Worm (Caenorhabditis elegans) whole organism, young adult: ENCODE results near the gene sri-25.

ENCODE experiments used
- B0019.2 ChIP-seq: fragments of 200-800 bp; sonication (Bioruptor generic); conservative IDR thresholded peaks from 2 replicates; pipeline ENCODE4 v1.3.6; 2022; ENCODE audit warnings: missing genetic modification reagents, missing genetic modification characterization, missing compliant biosample characterization
- B0261.1 ChIP-seq: sonication (generic microtip); optimal IDR thresholded peaks from 2 replicates; lab custom pipeline; 2016; ENCODE audit warnings: mild to moderate bottlenecking, missing genetic modification characterization, moderate library complexity, missing compliant biosample characterization
- B0336.3 ChIP-seq: fragments of 200-800 bp; sonication (Bioruptor generic); IDR thresholded peaks from 2 replicates; pipeline ENCODE4 v1.3.6; 2022; ENCODE audit warnings: missing genetic modification characterization, missing compliant biosample characterization
- C06A6.2 ChIP-seq: fragments of 200-800 bp; sonication (Bioruptor generic); conservative IDR thresholded peaks from 2 replicates; pipeline ENCODE4 v1.3.6; 2022; ENCODE audit warnings: missing genetic modification characterization, missing compliant biosample characterization
- D2030.7 ChIP-seq: fragments of 200-800 bp; sonication (Bioruptor generic); IDR thresholded peaks from 2 replicates; pipeline ENCODE4 v1.3.6; 2022; ENCODE audit warnings: missing genetic modification reagents, missing genetic modification characterization, missing compliant biosample characterization
- F23B12.7 ChIP-seq: sonication (generic microtip); optimal IDR thresholded peaks from 2 replicates; lab custom pipeline; 2017; ENCODE audit warnings: missing genetic modification characterization, mild to moderate bottlenecking, missing compliant biosample characterization, antibody characterized with exemption, moderate library complexity; ENCODE audit not compliant: insufficient read depth
- F37B4.10 ChIP-seq: fragments of 200-800 bp; sonication (Bioruptor generic); IDR thresholded peaks from 2 replicates; pipeline ENCODE4 v1.3.6; 2022; ENCODE audit warnings: missing genetic modification characterization, missing compliant biosample characterization
- F39B2.1 ChIP-seq: fragments of 200-800 bp; sonication (Bioruptor generic); IDR thresholded peaks from 2 replicates; pipeline ENCODE4 v1.3.6; 2022; ENCODE audit warnings: missing genetic modification reagents, missing genetic modification characterization, missing compliant biosample characterization
- F57A8.1 ChIP-seq: fragments of 200-800 bp; sonication (Bioruptor generic); optimal IDR thresholded peaks from 2 replicates; lab custom pipeline; 2018; ENCODE audit warnings: mild to moderate bottlenecking, missing genetic modification characterization, moderate library complexity, missing compliant biosample characterization
- F57C9.4 ChIP-seq: sonication (generic microtip); optimal IDR thresholded peaks from 2 replicates; lab custom pipeline; 2017; ENCODE audit warnings: mild to moderate bottlenecking, missing genetic modification characterization, missing compliant biosample characterization
- K11D2.4 ChIP-seq: fragments of 200-800 bp; sonication (Bioruptor generic); IDR thresholded peaks from 2 replicates; pipeline ENCODE4 v1.3.6; 2022; ENCODE audit warnings: missing genetic modification reagents, missing genetic modification characterization, missing compliant biosample characterization
- Y53F4B.3 ChIP-seq: fragments of 200-800 bp; sonication (Bioruptor generic); IDR thresholded peaks from 2 replicates; pipeline ENCODE4 v1.3.6; 2022; ENCODE audit warnings: missing genetic modification reagents, missing genetic modification characterization, missing compliant biosample characterization
- Y95B8A.8 ChIP-seq: fragments of 200-800 bp; sonication (Bioruptor generic); IDR thresholded peaks from 2 replicates; pipeline ENCODE4 v1.3.6; 2022; ENCODE audit warnings: missing genetic modification reagents, missing genetic modification characterization, missing compliant biosample characterization
- akir-1 ChIP-seq: fragments of 200-800 bp; sonication (Bioruptor generic); optimal IDR thresholded peaks from 2 replicates; lab custom pipeline; 2018; ENCODE audit warnings: mild to moderate bottlenecking, missing genetic modification characterization, moderate library complexity, missing compliant biosample characterization
- ama-1 ChIP-seq, 3 experiments: fragments of 150-350 bp in 1 of 3; sonication (generic microtip) in 2 of 3; optimal IDR thresholded peaks; 2 replicates each; lab custom pipeline; 2014 to 2018; ENCODE audit warnings: missing biosample characterization in 2 of 3, missing genetic modification characterization in 2 of 3, missing genetic modification reagents in 2 of 3
- atf-7 ChIP-seq: sonication (generic microtip); optimal IDR thresholded peaks from 2 replicates; lab custom pipeline; 2017; ENCODE audit warnings: mild to moderate bottlenecking, missing genetic modification characterization, missing compliant biosample characterization
- athp-1 ChIP-seq: sonication (generic microtip); optimal IDR thresholded peaks from 2 replicates; lab custom pipeline; 2017; ENCODE audit warnings: mild to moderate bottlenecking, missing genetic modification characterization, missing compliant biosample characterization
- cebp-1 ChIP-seq, 2 experiments: fragments of 200-800 bp in 1 of 2; sonication (Bioruptor generic) in 1 of 2; sonication (generic microtip) in 1 of 2; IDR thresholded peaks in 1 of 2; optimal IDR thresholded peaks in 1 of 2; 2 replicates each; pipeline versions ENCODE4 v1.3.6 to Lab custom; 2017 to 2022; ENCODE audit warnings: missing compliant biosample characterization in 2 of 2, missing genetic modification characterization in 2 of 2, mild to moderate bottlenecking in 1 of 2, missing genetic modification reagents in 1 of 2, moderate library complexity in 1 of 2
- ceh-27 ChIP-seq: fragments of 200-800 bp; sonication (Bioruptor generic); optimal IDR thresholded peaks from 2 replicates; lab custom pipeline; 2018; ENCODE audit warnings: mild to moderate bottlenecking, missing genetic modification characterization, moderate library complexity, missing compliant biosample characterization
- die-1 ChIP-seq: sonication (generic microtip); optimal IDR thresholded peaks from 2 replicates; lab custom pipeline; 2016; ENCODE audit warnings: missing genotype, mild to moderate bottlenecking, missing genetic modification characterization, missing compliant biosample characterization
- dpff-1 ChIP-seq: sonication (generic microtip); optimal IDR thresholded peaks from 2 replicates; lab custom pipeline; 2017; ENCODE audit warnings: mild to moderate bottlenecking, missing genetic modification characterization, missing compliant biosample characterization
- efl-1 ChIP-seq: fragments of 150-350 bp; optimal IDR thresholded peaks from 2 replicates; lab custom pipeline; 2014; ENCODE audit warnings: missing biosample characterization, missing genetic modification reagents, missing genetic modification characterization
- ets-4 ChIP-seq: fragments of 200-800 bp; sonication (Bioruptor generic); optimal IDR thresholded peaks from 2 replicates; lab custom pipeline; 2018; ENCODE audit warnings: mild to moderate bottlenecking, missing genetic modification characterization, missing compliant biosample characterization
- fkh-3 ChIP-seq: sonication (generic microtip); optimal IDR thresholded peaks from 2 replicates; lab custom pipeline; 2016; ENCODE audit warnings: mild to moderate bottlenecking, missing genetic modification characterization, missing compliant biosample characterization
- gei-17 ChIP-seq: fragments of 200-800 bp; sonication (Bioruptor generic); optimal IDR thresholded peaks from 2 replicates; lab custom pipeline; 2018; ENCODE audit warnings: mild to moderate bottlenecking, missing genetic modification characterization, missing compliant biosample characterization
- lag-1 ChIP-seq: fragments of 200-800 bp; sonication (Bioruptor generic); IDR thresholded peaks from 2 replicates; pipeline ENCODE4 v1.3.6; 2022; ENCODE audit warnings: missing genetic modification reagents, missing genetic modification characterization, missing compliant biosample characterization
- lsy-27 ChIP-seq: sonication (generic microtip); optimal IDR thresholded peaks from 2 replicates; lab custom pipeline; 2017; ENCODE audit warnings: missing genetic modification characterization, mild to moderate bottlenecking, missing compliant biosample characterization, antibody characterized with exemption, missing genotype, borderline replicate concordance; ENCODE audit not compliant: insufficient read depth
- madf-3 ChIP-seq: fragments of 200-800 bp; sonication (Bioruptor generic); IDR thresholded peaks from 2 replicates; pipeline ENCODE4 v1.3.6; 2022; ENCODE audit warnings: missing genetic modification reagents, missing genetic modification characterization, missing compliant biosample characterization
- madf-8 ChIP-seq: fragments of 200-800 bp; sonication (Bioruptor generic); conservative IDR thresholded peaks from 2 replicates; pipeline ENCODE4 v1.3.6; 2022; ENCODE audit warnings: missing genetic modification reagents, missing genetic modification characterization, missing compliant biosample characterization
- mcd-1 ChIP-seq: fragments of 200-800 bp; sonication (Bioruptor generic); IDR thresholded peaks from 2 replicates; pipeline ENCODE4 v1.3.6; 2022; ENCODE audit warnings: missing genetic modification reagents, missing genetic modification characterization, missing compliant biosample characterization
- mxl-1 ChIP-seq: sonication (generic microtip); optimal IDR thresholded peaks from 2 replicates; lab custom pipeline; 2016; ENCODE audit warnings: missing genetic modification characterization, missing compliant biosample characterization
- nfya-2 ChIP-seq: fragments of 200-800 bp; sonication (Bioruptor generic); IDR thresholded peaks from 2 replicates; pipeline ENCODE4 v1.3.6; 2022; ENCODE audit warnings: missing genetic modification reagents, missing genetic modification characterization, missing compliant biosample characterization
- nfyb-1 ChIP-seq: fragments of 200-800 bp; sonication (Bioruptor generic); IDR thresholded peaks from 2 replicates; pipeline ENCODE4 v1.3.6; 2022; ENCODE audit warnings: missing genetic modification reagents, missing genetic modification characterization, missing compliant biosample characterization
- nhr-27 ChIP-seq: fragments of 200-800 bp; sonication (Bioruptor generic); optimal IDR thresholded peaks from 2 replicates; lab custom pipeline; 2018; ENCODE audit warnings: mild to moderate bottlenecking, missing genetic modification characterization, moderate library complexity, missing compliant biosample characterization
- nhr-90 ChIP-seq: sonication (generic microtip); optimal IDR thresholded peaks from 2 replicates; lab custom pipeline; 2016; ENCODE audit warnings: missing genotype, mild to moderate bottlenecking, missing genetic modification characterization, missing compliant biosample characterization
- snpc-1.1 ChIP-seq: sonication (generic microtip); optimal IDR thresholded peaks from 2 replicates; lab custom pipeline; 2017; ENCODE audit warnings: missing genetic modification characterization, mild to moderate bottlenecking, missing compliant biosample characterization, antibody characterized with exemption, moderate library complexity, missing genotype, missing genetic modification reagents; ENCODE audit not compliant: insufficient read depth
- snpc-1.3 ChIP-seq: sonication (generic microtip); optimal IDR thresholded peaks from 2 replicates; lab custom pipeline; 2017; ENCODE audit warnings: missing genetic modification characterization, mild to moderate bottlenecking, missing compliant biosample characterization, antibody characterized with exemption, moderate library complexity, missing genotype, missing genetic modification reagents; ENCODE audit not compliant: insufficient read depth
- snpc-3.4 ChIP-seq: sonication (generic microtip); optimal IDR thresholded peaks from 2 replicates; lab custom pipeline; 2017; ENCODE audit warnings: missing genetic modification characterization, mild to moderate bottlenecking, missing compliant biosample characterization, antibody characterized with exemption, moderate library complexity, missing genotype, missing genetic modification reagents
- snpc-4 ChIP-seq, 5 experiments: fragments of 150-350 bp in 1 of 5; sonication (generic microtip) in 4 of 5; optimal IDR thresholded peaks; 2 replicates each; lab custom pipeline; 2014 to 2018; ENCODE audit warnings: missing genetic modification characterization in 5 of 5, missing biosample characterization in 3 of 5, antibody characterized with exemption in 2 of 5, mild to moderate bottlenecking in 2 of 5, missing compliant biosample characterization in 2 of 5, missing genotype in 2 of 5, moderate library complexity in 2 of 5, missing genetic modification reagents in 1 of 5
- sptf-2 ChIP-seq: fragments of 200-800 bp; sonication (Bioruptor generic); optimal IDR thresholded peaks from 2 replicates; lab custom pipeline; 2018; ENCODE audit warnings: mild to moderate bottlenecking, missing genetic modification characterization, missing compliant biosample characterization
- tlf-1 ChIP-seq: fragments of 200-800 bp; sonication (Bioruptor generic); optimal IDR thresholded peaks from 2 replicates; lab custom pipeline; 2018; ENCODE audit warnings: mild to moderate bottlenecking, missing genetic modification characterization, missing compliant biosample characterization
- ztf-18 ChIP-seq: sonication (generic microtip); optimal IDR thresholded peaks from 2 replicates; lab custom pipeline; 2016; ENCODE audit warnings: missing genotype, mild to moderate bottlenecking, missing genetic modification characterization, missing compliant biosample characterization
- ztf-22 ChIP-seq: fragments of 200-800 bp; sonication (Bioruptor generic); optimal IDR thresholded peaks from 2 replicates; lab custom pipeline; 2018; ENCODE audit warnings: mild to moderate bottlenecking, missing genetic modification characterization, moderate library complexity, missing compliant biosample characterization
- ztf-25 ChIP-seq: fragments of 200-800 bp; sonication (Bioruptor generic); IDR thresholded peaks from 2 replicates; pipeline ENCODE4 v1.3.6; 2022; ENCODE audit warnings: missing genetic modification reagents, missing genetic modification characterization, missing compliant biosample characterization

The sri-25 gene

DNA sequence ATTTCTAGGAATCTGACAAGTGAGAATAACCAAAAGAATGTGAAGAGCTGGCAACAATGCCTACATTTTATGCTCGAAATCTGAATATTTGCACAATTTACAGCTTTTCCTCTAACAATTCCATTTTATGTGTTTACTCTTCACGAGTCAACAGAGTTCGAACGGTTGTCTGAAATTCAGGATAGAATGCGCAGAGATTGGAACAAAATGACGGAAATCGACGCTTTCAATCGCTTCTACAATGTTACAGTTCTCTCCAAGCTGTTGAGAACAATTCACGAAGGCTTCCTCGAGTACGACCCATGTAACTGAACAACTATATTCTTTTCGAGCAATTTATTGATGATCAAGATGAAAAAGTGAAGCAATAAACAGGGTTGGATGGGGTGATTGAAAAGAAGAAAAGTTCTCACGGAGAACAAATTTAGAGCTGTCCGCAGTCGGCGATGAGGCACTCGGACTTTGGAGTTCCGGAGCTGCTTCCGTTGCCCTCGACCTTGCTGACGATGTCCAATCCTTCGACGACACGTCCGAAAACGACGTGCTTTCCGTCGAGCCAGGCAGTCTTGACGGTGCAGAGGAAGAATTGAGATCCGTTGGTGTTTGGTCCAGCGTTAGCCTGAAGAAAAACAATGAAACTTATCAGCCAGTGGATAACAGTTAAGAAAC lies 30.4 kb upstream of the sri-25 start, which contains the start of gene Y75B12B.3 (continued):
- no peak for TF ChIP-seq K11D2.4
- no peak for TF ChIP-seq F23B12.7 (tag; lab: Kevin White, UChicago)
- TF ChIP-seq madf-3 (GFP tag; lab: Robert Waterston, UW) = 0 out of 2 replicates have a peak, but pooled peaks have one; percentile 3
- TF ChIP-seq fkh-3 (tag; lab: Kevin White, UChicago) = no peak
- peak; percentile 7 for TF ChIP-seq B0261.1 (tag; lab: Kevin White, UChicago)
- no peak for TF ChIP-seq sptf-2 (GFP tag; lab: Kevin White, UChicago)
- TF ChIP-seq gei-17 (GFP tag; lab: Kevin White, UChicago) = no peak
- 0 out of 2 replicates have a peak, but pooled peaks have one; percentile 56 for TF ChIP-seq ztf-25
- TF ChIP-seq F57A8.1 (GFP tag; lab: Kevin White, UChicago) = no peak
- no peak for TF ChIP-seq akir-1
- TF ChIP-seq cebp-1 (GFP tag; IDR thresholded peaks at IDR 0.05; lab: Robert Waterston, UW) = no peak
- TF ChIP-seq cebp-1 (tag; optimal IDR thresholded peaks at IDR 0.05; lab: Kevin White, UChicago) = peak; percentile 29
- TF ChIP-seq mcd-1 = peak; percentile 51
- TF ChIP-seq efl-1 = no peak
- no peak for TF ChIP-seq ztf-22
- TF ChIP-seq tlf-1 (GFP tag; lab: Kevin White, UChicago) = peak; percentile 51
- no peak for TF ChIP-seq B0019.2 (GFP tag; lab: Robert Waterston, UW)
- TF ChIP-seq Y95B8A.8 = 0 out of 2 replicates have a peak, but pooled peaks have one; percentile 5
- no peak for TF ChIP-seq dpff-1 (tag; lab: Kevin White, UChicago)
- no peak for TF ChIP-seq D2030.7 (GFP tag; lab: Robert Waterston, UW)
- TF ChIP-seq snpc-1.3 (tag; lab: Kevin White, UChicago) = peak; percentile 43
- TF ChIP-seq lag-1 (GFP tag; lab: Robert Waterston, UW) = no peak
- TF ChIP-seq ets-4 (GFP tag; lab: Kevin White, UChicago) = no peak
- peak; percentile 36 for TF ChIP-seq die-1
- TF ChIP-seq athp-1 (tag; lab: Kevin White, UChicago) = peak; percentile 46
- no peak for TF ChIP-seq C06A6.2
- peak; percentile 54 for TF ChIP-seq ztf-18 (tag; lab: Kevin White, UChicago)
- peak; percentile 10; the same call in 1 of the 2 replicates for TF ChIP-seq madf-8 (GFP tag; lab: Robert Waterston, UW)
- no peak for TF ChIP-seq Y53F4B.3 (GFP tag; lab: Robert Waterston, UW)
- no peak for TF ChIP-seq F57C9.4 (tag; lab: Kevin White, UChicago)
- TF ChIP-seq snpc-3.4 (tag; lab: Kevin White, UChicago) = peak; percentile 24
- TF ChIP-seq atf-7 (tag; lab: Kevin White, UChicago) = no peak
- no peak for TF ChIP-seq mxl-1 (tag; lab: Kevin White, UChicago)
- peak; percentile 81 for TF ChIP-seq B0336.3
- TF ChIP-seq nhr-90 (tag; lab: Kevin White, UChicago) = no peak
- no peak for TF ChIP-seq F37B4.10 (GFP tag; lab: Robert Waterston, UW)
- no peak for TF ChIP-seq nhr-27
- peak; percentile 27; the same call in 1 of the 2 replicates for TF ChIP-seq F39B2.1 (GFP tag; lab: Robert Waterston, UW)
- TF ChIP-seq lsy-27 (tag; lab: Kevin White, UChicago) = no peak
- TF ChIP-seq snpc-4 (GFP tag; optimal IDR thresholded peaks at IDR 0.05; lab: Kevin White, UChicago) = peak; percentile 48
- TF ChIP-seq snpc-4 (tag; optimal IDR thresholded peaks at IDR 0.05; lab: Kevin White, UChicago) = peak in 2 of 4 experiments; percentile 0 to 37
- TF ChIP-seq snpc-1.1 (tag; lab: Kevin White, UChicago) = no peak
- TF ChIP-seq nfyb-1 = 0 out of 2 replicates have a peak, but pooled peaks have one; percentile 9
- TF ChIP-seq nfya-2 = no peak
- peak; percentile 73 for TF ChIP-seq ama-1 (optimal IDR thresholded peaks at IDR 0.05; lab: Kevin White, UChicago)
- TF ChIP-seq ama-1 (GFP tag; optimal IDR thresholded peaks at IDR 0.05; lab: Kevin White, UChicago) = peak in 1 of 2 experiments; percentile 9
- no peak for TF ChIP-seq ceh-27 (GFP tag; lab: Kevin White, UChicago)
